In the genomic region with DNA sequence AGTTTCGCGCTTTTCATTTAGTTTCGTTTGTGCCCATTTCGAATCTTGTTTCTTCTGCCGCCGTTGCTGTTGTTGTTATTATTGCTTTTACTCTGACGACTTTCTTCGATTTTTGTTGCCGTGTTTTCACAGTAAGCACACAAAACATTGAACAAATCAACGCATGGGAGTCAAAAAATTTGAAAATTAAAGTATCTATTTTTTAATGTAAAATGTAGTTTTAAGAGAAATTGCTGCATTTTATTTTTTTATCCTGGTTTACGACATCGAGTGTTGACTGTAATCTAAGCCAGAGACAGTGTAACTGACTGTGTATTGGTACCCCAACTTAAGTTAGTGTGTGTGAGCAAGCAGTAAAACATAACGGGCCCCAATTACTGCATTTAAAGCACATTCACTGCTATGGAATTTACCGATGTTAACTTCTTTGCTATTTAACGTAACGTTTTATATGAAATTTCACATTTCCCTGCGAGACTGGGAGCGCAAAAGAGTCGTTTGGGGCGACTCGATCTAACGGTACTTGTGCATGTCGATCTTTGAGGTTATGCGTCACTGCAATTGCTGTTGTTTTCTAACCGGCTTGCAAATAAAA, we compare ENCODE assay signal across 5 fruit fly cellular contexts.
TF ChIP-seq lines count a peak whose summit lies in the region.

No protein-coding gene starts in this region.

TF ChIP-seq in whole organism, adult, 20 proteins besides CTCF, POLR2A, EP300 and RAD21 (continued from another document):
- TF ChIP-seq CG11617 (GFP tag; optimal IDR thresholded peaks at IDR 0.05; lab: Kevin White, UChicago): peak; percentile 64
- TF ChIP-seq CG33017 (tag; optimal IDR thresholded peaks at IDR 0.05; lab: Kevin White, UChicago): peak; percentile 90
- TF ChIP-seq toe (GFP tag; optimal IDR thresholded peaks at IDR 0.05; lab: Kevin White, UChicago): no peak

TF ChIP-seq in whole organism, embryonic, 481 proteins besides CTCF, POLR2A, EP300 and RAD21 (continued from another document and continues in another):
- TF ChIP-seq CG4282 (GFP tag; optimal IDR thresholded peaks at IDR 0.05; lab: Kevin White, UChicago) (no peak), HLH3B (GFP tag; IDR thresholded peaks at IDR 0.05; lab: Robert Waterston, UW) (peak; percentile 72), sens-2 (GFP tag; IDR thresholded peaks at IDR 0.05; lab: Robert Waterston, UW) (no peak), CG3995 (GFP tag; optimal IDR thresholded peaks at IDR 0.05; lab: Kevin White, UChicago) (peak; percentile 30), CG17568 (GFP tag; optimal IDR thresholded peaks at IDR 0.05; lab: Kevin White, UChicago) (no peak), kni (GFP tag; optimal IDR thresholded peaks at IDR 0.05; lab: Kevin White, UChicago) (no peak), usp (GFP tag; optimal IDR thresholded peaks at IDR 0.05; lab: Kevin White, UChicago) (no peak), ken (GFP tag; IDR thresholded peaks at IDR 0.05; lab: Robert Waterston, UW) (peak; percentile 82; the same call in 2 of the 3 replicates), C15 (GFP tag; IDR thresholded peaks at IDR 0.05; lab: Robert Waterston, UW) (no peak), Dip2 (GFP tag; IDR thresholded peaks at IDR 0.05; lab: Robert Waterston, UW) (no peak), Dll (GFP tag; IDR thresholded peaks at IDR 0.05; lab: Robert Waterston, UW; ENCODE audit: partially characterized antibody) (no peak), CG9797 (GFP tag; optimal IDR thresholded peaks at IDR 0.05; lab: Kevin White, UChicago) (no peak), CG15514 (GFP tag; optimal IDR thresholded peaks at IDR 0.05; lab: Kevin White, UChicago) (no peak), insv (GFP tag; optimal IDR thresholded peaks at IDR 0.05; lab: Kevin White, UChicago) (no peak), scrt (GFP tag; optimal IDR thresholded peaks at IDR 0.05; lab: Kevin White, UChicago) (no peak), en (GFP tag; optimal IDR thresholded peaks at IDR 0.05; lab: Kevin White, UChicago) (no peak), pho (GFP tag; optimal IDR thresholded peaks at IDR 0.05; lab: Kevin White, UChicago) (peak; percentile 52), CG11560 (tag; IDR thresholded peaks at IDR 0.05; lab: Robert Waterston, UW) (no peak), psq (GFP tag; optimal IDR thresholded peaks at IDR 0.05; lab: Kevin White, UChicago) (no peak), stwl (tag; optimal IDR thresholded peaks at IDR 0.05; lab: Kevin White, UChicago) (no peak), gt (GFP tag; IDR thresholded peaks at IDR 0.05; lab: Robert Waterston, UW) (no peak), cad (GFP tag; optimal IDR thresholded peaks at IDR 0.05; lab: Kevin White, UChicago) (no peak), Lpt (GFP tag; optimal IDR thresholded peaks at IDR 0.05; lab: Kevin White, UChicago) (no peak), Pdp1 (GFP tag; optimal IDR thresholded peaks at IDR 0.05; lab: Kevin White, UChicago) (peak; percentile 22 to 70), CG15479 (GFP tag; optimal IDR thresholded peaks at IDR 0.05; lab: Kevin White, UChicago) (no peak), CG16815 (GFP tag; optimal IDR thresholded peaks at IDR 0.05; lab: Kevin White, UChicago) (peak; percentile 65), ewg (GFP tag; optimal IDR thresholded peaks at IDR 0.05; lab: Kevin White, UChicago) (peak; percentile 58), Hmr (GFP tag; optimal IDR thresholded peaks at IDR 0.05; lab: Kevin White, UChicago) (no peak), tx (GFP tag; optimal IDR thresholded peaks at IDR 0.05; lab: Kevin White, UChicago) (no peak), nom (GFP tag; optimal IDR thresholded peaks at IDR 0.05; lab: Kevin White, UChicago) (no peak), ase (GFP tag; IDR thresholded peaks at IDR 0.05; lab: Robert Waterston, UW) (peak; percentile 57; the same call in 2 of the 3 replicates)

TF ChIP-seq in whole organism, prepupa, 60 proteins besides CTCF, POLR2A, EP300 and RAD21 (continued from another document and continues in another):
- TF ChIP-seq lz (GFP tag; optimal IDR thresholded peaks at IDR 0.05; lab: Kevin White, UChicago): peak; percentile 89
- peak; percentile 92 for TF ChIP-seq CG31627 (GFP tag; optimal IDR thresholded peaks at IDR 0.05; lab: Kevin White, UChicago)
- TF ChIP-seq cyc (GFP tag; optimal IDR thresholded peaks at IDR 0.05; lab: Kevin White, UChicago): peak; percentile 89
- peak; percentile 91 for TF ChIP-seq Lpt (GFP tag; optimal IDR thresholded peaks at IDR 0.05; lab: Kevin White, UChicago)
- no peak for TF ChIP-seq Smox (GFP tag; optimal IDR thresholded peaks at IDR 0.05; lab: Kevin White, UChicago)
- peak; percentile 88 for TF ChIP-seq topi (GFP tag; optimal IDR thresholded peaks at IDR 0.05; lab: Kevin White, UChicago)
- TF ChIP-seq vri (GFP tag; optimal IDR thresholded peaks at IDR 0.05; lab: Kevin White, UChicago): no peak
- TF ChIP-seq Sox15 (GFP tag; optimal IDR thresholded peaks at IDR 0.05; lab: Kevin White, UChicago): peak; percentile 66
- peak; percentile 75 for TF ChIP-seq Hr38 (GFP tag; optimal IDR thresholded peaks at IDR 0.05; lab: Kevin White, UChicago)
- TF ChIP-seq Met (GFP tag; optimal IDR thresholded peaks at IDR 0.05; lab: Kevin White, UChicago): no peak
- peak; percentile 82; the same call in 1 of the 2 replicates for TF ChIP-seq CG11294 (GFP tag; IDR thresholded peaks at IDR 0.05; lab: Robert Waterston, UW)
- no peak for TF ChIP-seq CG6808 (GFP tag; optimal IDR thresholded peaks at IDR 0.05; lab: Kevin White, UChicago)
- no peak for TF ChIP-seq Sox102F (GFP tag; optimal IDR thresholded peaks at IDR 0.05; lab: Kevin White, UChicago)
- peak; percentile 95 for TF ChIP-seq CG15336 (GFP tag; IDR thresholded peaks at IDR 0.05; lab: Robert Waterston, UW)
- peak; percentile 51 for TF ChIP-seq fd59A (GFP tag; optimal IDR thresholded peaks at IDR 0.05; lab: Kevin White, UChicago)
- no peak for TF ChIP-seq fkh (GFP tag; optimal IDR thresholded peaks at IDR 0.05; lab: Kevin White, UChicago)
- TF ChIP-seq eg (GFP tag; IDR thresholded peaks at IDR 0.05; lab: Robert Waterston, UW): peak; percentile 97
- peak in 1 of 2 experiments; percentile 31 for TF ChIP-seq salr (GFP tag; optimal IDR thresholded peaks at IDR 0.05; lab: Kevin White, UChicago)
- TF ChIP-seq dac (GFP tag; optimal IDR thresholded peaks at IDR 0.05; lab: Kevin White, UChicago): peak; percentile 89
- peak; percentile 95 for TF ChIP-seq svp (GFP tag; lab: Kevin White, UChicago)
- TF ChIP-seq CG6854 (GFP tag; optimal IDR thresholded peaks at IDR 0.05; lab: Kevin White, UChicago): no peak
- TF ChIP-seq spab (GFP tag; optimal IDR thresholded peaks at IDR 0.05; lab: Kevin White, UChicago): no peak
- peak; percentile 87 for TF ChIP-seq CG7368 (GFP tag; optimal IDR thresholded peaks at IDR 0.05; lab: Kevin White, UChicago)
- no peak for TF ChIP-seq CG9139 (GFP tag; optimal IDR thresholded peaks at IDR 0.05; lab: Kevin White, UChicago)
- TF ChIP-seq esn (GFP tag; optimal IDR thresholded peaks at IDR 0.05; lab: Kevin White, UChicago): peak; percentile 92
- peak; percentile 87 for TF ChIP-seq acj6 (GFP tag; optimal IDR thresholded peaks at IDR 0.05; lab: Kevin White, UChicago)
- peak; percentile 74 for TF ChIP-seq CG8319 (GFP tag; optimal IDR thresholded peaks at IDR 0.05; lab: Kevin White, UChicago)
- peak; percentile 82 for TF ChIP-seq CG8632 (GFP tag; optimal IDR thresholded peaks at IDR 0.05; lab: Kevin White, UChicago)
- TF ChIP-seq CG11762 (GFP tag; optimal IDR thresholded peaks at IDR 0.05; lab: Kevin White, UChicago; ENCODE audit: insufficient read depth): peak; percentile 74
- TF ChIP-seq Ets21C (GFP tag; optimal IDR thresholded peaks at IDR 0.05; lab: Kevin White, UChicago): peak; percentile 82
- no peak for TF ChIP-seq ss (GFP tag; optimal IDR thresholded peaks at IDR 0.05; lab: Kevin White, UChicago)
- TF ChIP-seq CG1621 (tag; optimal IDR thresholded peaks at IDR 0.05; lab: Kevin White, UChicago): peak; percentile 43

TF ChIP-seq in whole organism, pupa, 21 proteins besides CTCF, POLR2A, EP300 and RAD21 (continued from another document):
- TF ChIP-seq CG32121 (GFP tag; IDR thresholded peaks at IDR 0.05; lab: Robert Waterston, UW): peak; percentile 95

TF ChIP-seq in whole organism, wandering third instar larva, 38 proteins besides CTCF, POLR2A, EP300 and RAD21 (continued from another document):
- TF ChIP-seq woc (GFP tag; optimal IDR thresholded peaks at IDR 0.05; lab: Kevin White, UChicago) (no peak), sv (GFP tag; optimal IDR thresholded peaks at IDR 0.05; lab: Kevin White, UChicago) (no peak), OdsH (GFP tag; optimal IDR thresholded peaks at IDR 0.05; lab: Kevin White, UChicago) (peak; percentile 85), h (GFP tag; optimal IDR thresholded peaks at IDR 0.05; lab: Kevin White, UChicago) (peak; percentile 92), CG32264 (GFP tag; optimal IDR thresholded peaks at IDR 0.05; lab: Kevin White, UChicago) (peak; percentile 74), Hnf4 (GFP tag; optimal IDR thresholded peaks at IDR 0.05; lab: Kevin White, UChicago) (no peak), Rel (GFP tag; optimal IDR thresholded peaks at IDR 0.05; lab: Kevin White, UChicago) (peak; percentile 2), Rel (tag; optimal IDR thresholded peaks at IDR 0.05; lab: Kevin White, UChicago) (no peak), usp (GFP tag; optimal IDR thresholded peaks at IDR 0.05; lab: Kevin White, UChicago) (no peak), CrebA (GFP tag; optimal IDR thresholded peaks at IDR 0.05; lab: Kevin White, UChicago; ENCODE audit: borderline replicate concordance) (no peak), dmrt93B (GFP tag; optimal IDR thresholded peaks at IDR 0.05; lab: Kevin White, UChicago) (no peak), Dfd (GFP tag; optimal IDR thresholded peaks at IDR 0.05; lab: Kevin White, UChicago) (no peak), ey (GFP tag; optimal IDR thresholded peaks at IDR 0.05; lab: Kevin White, UChicago) (peak; percentile 89), Hr83 (GFP tag; optimal IDR thresholded peaks at IDR 0.05; lab: Kevin White, UChicago; ENCODE audit: poor library complexity, severe bottlenecking) (peak; percentile 57), dsf (GFP tag; optimal IDR thresholded peaks at IDR 0.05; lab: Kevin White, UChicago; ENCODE audit: borderline replicate concordance) (no peak), N (GFP tag; optimal IDR thresholded peaks at IDR 0.05; lab: Kevin White, UChicago) (no peak), Myc (optimal IDR thresholded peaks at IDR 0.05; lab: Kevin White, UChicago) (no peak), rgr (GFP tag; optimal IDR thresholded peaks at IDR 0.05; lab: Kevin White, UChicago) (peak; percentile 89)
TF ChIP-seq in whole organism, wandering third instar larva: peak in this region for 17.
